Fruit fly (Drosophila melanogaster): ENCODE results near the gene Obp19c.

Gene Obp19c

DNA sequence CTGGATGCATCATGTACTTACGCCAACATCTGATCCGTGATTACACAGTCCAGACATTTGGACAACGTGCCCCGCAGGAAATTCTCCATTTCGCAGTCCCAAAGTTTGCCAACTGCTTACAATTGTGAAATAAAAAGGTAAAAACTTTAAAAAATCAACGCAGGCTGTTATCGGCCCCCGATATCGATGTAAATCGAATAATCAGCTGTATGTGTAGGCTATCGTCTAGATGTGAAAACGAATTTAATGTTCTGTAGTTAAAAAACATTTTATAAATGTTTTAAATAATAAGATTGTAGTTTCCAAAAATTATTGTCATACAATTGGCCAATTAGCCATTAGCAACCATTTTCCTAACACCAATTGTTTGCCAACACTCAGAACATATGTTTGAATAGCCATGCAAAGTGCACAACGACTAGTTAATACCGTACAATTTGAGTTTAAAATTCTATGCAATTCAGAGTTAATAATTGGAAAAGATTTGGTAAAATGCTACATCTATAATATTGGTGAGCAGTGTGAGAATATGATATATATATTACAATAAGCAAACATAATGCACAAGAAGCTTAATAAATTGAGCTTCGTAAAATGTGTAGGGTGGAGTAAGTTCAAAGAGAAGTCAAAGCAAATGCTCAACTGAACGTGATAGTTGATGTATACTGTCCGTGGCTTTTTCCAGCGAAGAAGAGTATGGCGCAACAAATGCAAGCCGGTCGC lies 10.9 kb upstream of the Obp19c start, which contains the start of the genes CG11710 and mal:
TSS of gene CG11710 (minus strand) at position 192 of the 723 bp plus-strand sequence.
TSS of gene mal (plus strand) at position 194 of the 723 bp plus-strand sequence.
- peak; percentile 91 for TF ChIP-seq h (GFP tag; optimal IDR thresholded peaks at IDR 0.05)
- TF ChIP-seq sv (GFP tag; optimal IDR thresholded peaks at IDR 0.05), result peak; percentile 20
- peak; percentile 65 for TF ChIP-seq psq (GFP tag; optimal IDR thresholded peaks at IDR 0.05)
- TF ChIP-seq rgr (GFP tag; optimal IDR thresholded peaks at IDR 0.05), result peak; percentile 83
- peak; percentile 44 for TF ChIP-seq Jra (GFP tag; optimal IDR thresholded peaks at IDR 0.05)
- no peak for TF ChIP-seq jim (GFP tag; optimal IDR thresholded peaks at IDR 0.05)
- TF ChIP-seq br (GFP tag; optimal IDR thresholded peaks at IDR 0.05), result no peak
- no peak for TF ChIP-seq Dif (GFP tag; optimal IDR thresholded peaks at IDR 0.05; ENCODE audit: partially characterized antibody)
- no peak for TF ChIP-seq sage (GFP tag; optimal IDR thresholded peaks at IDR 0.05)
- peak; percentile 91 for TF ChIP-seq HLH106 (tag; optimal IDR thresholded peaks at IDR 0.05)
- TF ChIP-seq dmrt93B (GFP tag; optimal IDR thresholded peaks at IDR 0.05), result peak; percentile 84
- no peak for TF ChIP-seq GATAd (GFP tag; optimal IDR thresholded peaks at IDR 0.05)
- peak; percentile 29 to 86 for TF ChIP-seq foxo (GFP tag; optimal IDR thresholded peaks at IDR 0.05)
- peak; percentile 97 for TF ChIP-seq woc (GFP tag; optimal IDR thresholded peaks at IDR 0.05)
- TF ChIP-seq Abd-B (GFP tag; optimal IDR thresholded peaks at IDR 0.05), result no peak
- peak; percentile 76 for TF ChIP-seq CG32264 (GFP tag; optimal IDR thresholded peaks at IDR 0.05)
- TF ChIP-seq Vsx2 (GFP tag; optimal IDR thresholded peaks at IDR 0.05; ENCODE audit: partially characterized antibody), result no peak
- TF ChIP-seq Hr78 (GFP tag; optimal IDR thresholded peaks at IDR 0.05), result no peak
- TF ChIP-seq ey (GFP tag; optimal IDR thresholded peaks at IDR 0.05), result peak; percentile 82
- TF ChIP-seq usp (GFP tag; optimal IDR thresholded peaks at IDR 0.05), result no peak
- peak; percentile 80 for TF ChIP-seq Sp1 (GFP tag; optimal IDR thresholded peaks at IDR 0.05)
- no peak for TF ChIP-seq dsf (GFP tag; optimal IDR thresholded peaks at IDR 0.05; ENCODE audit: borderline replicate concordance)
- TF ChIP-seq Hr83 (GFP tag; optimal IDR thresholded peaks at IDR 0.05; ENCODE audit: poor library complexity, severe bottlenecking), result no peak
- TF ChIP-seq OdsH (GFP tag; optimal IDR thresholded peaks at IDR 0.05), result peak; percentile 70
- TF ChIP-seq Myc (optimal IDR thresholded peaks at IDR 0.05), result no peak
- TF ChIP-seq CG9705 (GFP tag; optimal IDR thresholded peaks at IDR 0.05), result peak; percentile 89
- no peak for TF ChIP-seq Hnf4 (GFP tag; optimal IDR thresholded peaks at IDR 0.05)
- TF ChIP-seq lola (GFP tag; optimal IDR thresholded peaks at IDR 0.05), result no peak
- no peak for TF ChIP-seq Dfd (GFP tag; optimal IDR thresholded peaks at IDR 0.05)
- no peak for TF ChIP-seq dl (GFP tag; optimal IDR thresholded peaks at IDR 0.05; ENCODE audit: insufficient read depth in 1 of 2, partially characterized antibody in 2 of 2)
- no peak for TF ChIP-seq CrebA (GFP tag; optimal IDR thresholded peaks at IDR 0.05; ENCODE audit: borderline replicate concordance)
- TF ChIP-seq fru (GFP tag; optimal IDR thresholded peaks at IDR 0.05), result peak; percentile 87
- no peak for TF ChIP-seq Rel (GFP tag; optimal IDR thresholded peaks at IDR 0.05)
- TF ChIP-seq Rel (tag; optimal IDR thresholded peaks at IDR 0.05), result peak; percentile 63
- TF ChIP-seq brk (GFP tag; optimal IDR thresholded peaks at IDR 0.05), result no peak
- no peak for TF ChIP-seq tai (GFP tag; optimal IDR thresholded peaks at IDR 0.05)

DNA sequence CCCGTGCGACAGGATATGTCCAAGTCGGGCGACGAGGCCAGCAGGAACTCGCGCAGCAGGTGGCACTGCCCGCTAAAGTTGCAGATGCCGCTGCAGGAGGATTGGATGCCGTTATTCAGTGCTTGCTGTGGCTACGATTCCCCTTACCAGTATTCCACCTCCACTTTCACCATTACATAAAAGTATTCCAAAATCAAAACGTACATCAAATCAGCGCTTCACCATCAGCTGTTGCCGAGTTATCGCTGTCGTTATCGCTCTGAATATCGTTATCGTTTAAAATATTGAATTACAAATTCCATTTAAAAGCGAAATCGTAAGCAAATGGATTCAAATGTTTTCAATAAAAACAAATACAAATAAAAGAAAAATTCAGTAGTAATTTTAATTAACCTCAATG lies 8.1 kb upstream of the Obp19c start, which contains the start of gene CG15456:
TSS of gene CG15456 (minus strand) at position 225 of the 400 bp plus-strand sequence.
- TF ChIP-seq rgr (GFP tag; optimal IDR thresholded peaks at IDR 0.05) (peak; percentile 49), Vsx2 (GFP tag; optimal IDR thresholded peaks at IDR 0.05; ENCODE audit: partially characterized antibody) (no peak), sv (GFP tag; optimal IDR thresholded peaks at IDR 0.05) (no peak), CG9705 (GFP tag; optimal IDR thresholded peaks at IDR 0.05) (no peak), woc (GFP tag; optimal IDR thresholded peaks at IDR 0.05) (no peak)

DNA sequence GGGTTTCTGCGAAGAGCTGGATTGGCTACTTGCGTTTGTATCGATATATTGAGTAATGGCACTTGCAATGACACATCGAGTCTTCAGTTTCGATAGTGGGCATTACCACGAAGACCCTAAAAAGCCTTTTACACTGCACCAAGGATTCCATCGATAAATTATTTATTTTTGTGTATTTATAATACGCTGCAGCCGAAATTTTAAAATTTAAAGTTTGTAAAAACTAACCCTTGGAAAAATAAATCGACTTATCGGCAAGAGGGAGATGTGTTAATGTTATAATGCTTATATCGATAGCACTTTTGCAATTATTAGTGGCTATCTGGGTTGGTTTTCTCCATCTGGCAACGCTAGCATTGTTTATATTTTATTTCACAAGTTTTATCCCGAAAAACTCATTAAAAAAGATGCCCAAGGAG lies 5.0 kb upstream of the Obp19c start, which contains the start of the genes Pp4-19C and cactin:
TSS of gene Pp4-19C (minus strand) at position 256 of the 419 bp plus-strand sequence.
TSS of gene cactin (plus strand) at position 323 of the 419 bp plus-strand sequence.
- peak; percentile 40 for TF ChIP-seq ey (GFP tag; optimal IDR thresholded peaks at IDR 0.05)
- TF ChIP-seq fru (GFP tag; optimal IDR thresholded peaks at IDR 0.05), result no peak
- TF ChIP-seq GATAd (GFP tag; optimal IDR thresholded peaks at IDR 0.05), result no peak
- no peak for TF ChIP-seq usp (GFP tag; optimal IDR thresholded peaks at IDR 0.05)
- TF ChIP-seq Hr83 (GFP tag; optimal IDR thresholded peaks at IDR 0.05; ENCODE audit: poor library complexity, severe bottlenecking), result no peak
- TF ChIP-seq HLH106 (tag; optimal IDR thresholded peaks at IDR 0.05), result no peak
- TF ChIP-seq Abd-B (GFP tag; optimal IDR thresholded peaks at IDR 0.05), result no peak
- no peak for TF ChIP-seq jim (GFP tag; optimal IDR thresholded peaks at IDR 0.05)
- no peak for TF ChIP-seq OdsH (GFP tag; optimal IDR thresholded peaks at IDR 0.05)
- TF ChIP-seq Dfd (GFP tag; optimal IDR thresholded peaks at IDR 0.05), result no peak
- no peak for TF ChIP-seq CrebA (GFP tag; optimal IDR thresholded peaks at IDR 0.05; ENCODE audit: borderline replicate concordance)
- TF ChIP-seq br (GFP tag; optimal IDR thresholded peaks at IDR 0.05), result no peak
- TF ChIP-seq h (GFP tag; optimal IDR thresholded peaks at IDR 0.05), result peak; percentile 47
- peak; percentile 12 for TF ChIP-seq psq (GFP tag; optimal IDR thresholded peaks at IDR 0.05)
- TF ChIP-seq brk (GFP tag; optimal IDR thresholded peaks at IDR 0.05), result no peak
- no peak for TF ChIP-seq Rel (GFP tag; optimal IDR thresholded peaks at IDR 0.05)
- no peak for TF ChIP-seq Rel (tag; optimal IDR thresholded peaks at IDR 0.05)
- no peak for TF ChIP-seq Vsx2 (GFP tag; optimal IDR thresholded peaks at IDR 0.05; ENCODE audit: partially characterized antibody)
- no peak for TF ChIP-seq sage (GFP tag; optimal IDR thresholded peaks at IDR 0.05)
- TF ChIP-seq tai (GFP tag; optimal IDR thresholded peaks at IDR 0.05), result no peak
- peak; percentile 40 for TF ChIP-seq rgr (GFP tag; optimal IDR thresholded peaks at IDR 0.05)
- peak in 1 of 2 experiments; percentile 36 for TF ChIP-seq foxo (GFP tag; optimal IDR thresholded peaks at IDR 0.05)
- no peak for TF ChIP-seq CG9705 (GFP tag; optimal IDR thresholded peaks at IDR 0.05)
- TF ChIP-seq Jra (GFP tag; optimal IDR thresholded peaks at IDR 0.05), result no peak
